Worm (Caenorhabditis elegans): Measurements from ENCODE around the gene D2096.7.

D2096.7 gene

DNA sequence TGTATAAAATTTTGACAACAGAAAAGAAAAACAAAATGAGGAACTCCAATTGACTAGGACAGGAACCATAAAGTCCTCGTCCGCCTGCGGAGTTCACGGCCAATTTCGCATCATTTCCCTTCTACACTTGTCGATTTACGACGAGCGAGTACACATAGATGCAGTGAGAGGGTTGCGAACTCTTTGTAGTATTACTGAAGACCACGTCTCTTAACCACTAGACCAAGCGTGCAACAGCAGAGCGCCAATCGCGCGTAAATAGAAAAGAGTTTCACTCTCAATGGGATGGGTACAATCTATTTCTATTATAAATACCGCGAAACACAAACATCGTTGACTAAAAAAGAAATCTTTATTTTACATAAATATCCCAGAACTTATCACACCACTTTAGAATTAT is 2.0 kb downstream of the D2096.7 start (continued):
- TF ChIP-seq K09A11.1 (tag; optimal IDR thresholded peaks at IDR 0.05; ENCODE audit: insufficient read depth) (peak; percentile 67), tbx-7 (tag; optimal IDR thresholded peaks at IDR 0.05) (peak; percentile 34), dmd-4 (tag; optimal IDR thresholded peaks at IDR 0.05; ENCODE audit: borderline replicate concordance) (peak; percentile 31), ceh-9 (tag; optimal IDR thresholded peaks at IDR 0.05) (peak; percentile 9), odd-2 (tag; optimal IDR thresholded peaks at IDR 0.05) (peak; percentile 79), ceh-24 (tag; optimal IDR thresholded peaks at IDR 0.05) (no peak), pat-9 (tag; optimal IDR thresholded peaks at IDR 0.05) (peak; percentile 87), ref-2 (tag; optimal IDR thresholded peaks at IDR 0.05) (peak; percentile 92), syd-9 (tag; optimal IDR thresholded peaks at IDR 0.05) (peak; percentile 89), ets-4 (tag; optimal IDR thresholded peaks at IDR 0.05) (peak; percentile 34), ceh-30 (tag; optimal IDR thresholded peaks at IDR 0.05) (peak; percentile 53), hlh-13 (GFP tag; optimal IDR thresholded peaks at IDR 0.05) (peak; percentile 83), pha-2 (tag; optimal IDR thresholded peaks at IDR 0.05) (peak; percentile 86), gmeb-2 (tag; optimal IDR thresholded peaks at IDR 0.05) (peak; percentile 81), dve-1 (tag; optimal IDR thresholded peaks at IDR 0.05) (peak; percentile 85), npax-4 (tag; optimal IDR thresholded peaks at IDR 0.05) (peak; percentile 77), ceh-6 (GFP tag; optimal IDR thresholded peaks at IDR 0.05) (peak; percentile 87), C08G9.2 (tag; optimal IDR thresholded peaks at IDR 0.05) (peak; percentile 69), madf-2 (tag; optimal IDR thresholded peaks at IDR 0.05) (peak; percentile 86), eyg-1 (tag; optimal IDR thresholded peaks at IDR 0.05) (peak; percentile 77), ttx-3 (tag; optimal IDR thresholded peaks at IDR 0.05) (peak; percentile 82), rnt-1 (tag; optimal IDR thresholded peaks at IDR 0.05) (peak; percentile 50), lin-11 (tag; optimal IDR thresholded peaks at IDR 0.05) (peak; percentile 84), ceh-45 (GFP tag; IDR thresholded peaks at IDR 0.05) (peak; percentile 52; the same call in 1 of the 2 replicates), T23F11.4 (GFP tag; optimal IDR thresholded peaks at IDR 0.05) (peak; percentile 63), ama-1 (optimal IDR thresholded peaks at IDR 0.05) (no peak), ceh-31 (tag; optimal IDR thresholded peaks at IDR 0.05) (peak; percentile 72), elt-4 (tag; optimal IDR thresholded peaks at IDR 0.05) (no peak), K02D7.2 (tag; optimal IDR thresholded peaks at IDR 0.05) (peak; percentile 51), pax-1 (tag; optimal IDR thresholded peaks at IDR 0.05) (no peak), fkh-6 (tag; optimal IDR thresholded peaks at IDR 0.05) (peak; percentile 80)

DNA sequence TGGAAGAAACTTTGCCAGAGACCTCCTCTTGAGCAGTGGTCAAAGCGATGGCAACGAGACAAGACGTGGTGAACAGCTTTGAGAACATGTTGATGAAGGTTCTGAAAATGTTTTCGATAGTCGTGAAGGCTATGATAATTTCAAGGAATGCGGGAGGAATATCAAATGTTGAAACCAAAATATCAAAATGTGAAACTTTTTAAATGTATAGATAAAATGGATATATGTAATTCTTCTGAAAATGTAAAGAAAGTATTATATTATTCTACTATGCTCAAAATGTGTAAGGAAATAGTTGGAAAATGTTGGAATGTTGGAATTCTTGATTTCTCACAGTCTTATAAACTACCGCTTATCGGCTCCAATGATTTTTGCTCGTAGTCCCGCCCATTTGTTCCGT is 8.3 kb downstream of the D2096.7 start, which contains the start of gene D2096.6:
Gene D2096.6 (minus strand): TSS at position 101 of the 400 bp plus-strand sequence.
- TF ChIP-seq hlh-6 (tag; optimal IDR thresholded peaks at IDR 0.05): no peak
- TF ChIP-seq K02D7.2 (tag; optimal IDR thresholded peaks at IDR 0.05): no peak
- no peak for TF ChIP-seq fax-1 (tag; optimal IDR thresholded peaks at IDR 0.05)
- TF ChIP-seq ceh-18 (tag; optimal IDR thresholded peaks at IDR 0.05): no peak
- no peak for TF ChIP-seq che-1 (tag; optimal IDR thresholded peaks at IDR 0.05)
- TF ChIP-seq lin-11 (tag; optimal IDR thresholded peaks at IDR 0.05): no peak
- TF ChIP-seq dmd-4 (tag; optimal IDR thresholded peaks at IDR 0.05; ENCODE audit: borderline replicate concordance): no peak
- TF ChIP-seq pag-3 (tag; optimal IDR thresholded peaks at IDR 0.05; ENCODE audit: borderline replicate concordance): no peak
- no peak for TF ChIP-seq elt-2 (tag; optimal IDR thresholded peaks at IDR 0.05)
- TF ChIP-seq lim-6 (tag; optimal IDR thresholded peaks at IDR 0.05): no peak

DNA sequence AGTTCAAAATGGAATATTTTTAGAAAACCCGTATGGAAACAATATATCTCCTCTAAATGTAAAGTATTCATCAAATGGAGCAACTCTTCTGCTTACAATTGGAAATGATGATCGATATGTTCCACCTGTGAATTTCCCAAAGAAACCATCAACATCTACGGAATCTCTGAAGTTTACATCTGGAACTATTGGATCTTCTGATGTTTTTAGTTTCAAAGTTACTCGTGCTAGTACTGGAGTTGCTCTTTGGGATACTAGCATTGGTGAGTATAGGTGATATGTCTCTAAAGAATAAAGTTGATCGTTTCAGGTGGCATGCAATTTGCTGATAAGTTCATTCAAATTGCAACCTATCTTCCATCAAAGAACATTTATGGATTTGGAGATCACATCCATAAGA is 9.5 kb downstream of the D2096.7 start:
- no peak for TF ChIP-seq ahr-1 (tag; optimal IDR thresholded peaks at IDR 0.05)
- TF ChIP-seq mec-3 (tag; optimal IDR thresholded peaks at IDR 0.05; ENCODE audit: borderline replicate concordance): no peak
- TF ChIP-seq ceh-6 (GFP tag; optimal IDR thresholded peaks at IDR 0.05): no peak
- TF ChIP-seq ceh-24 (tag; optimal IDR thresholded peaks at IDR 0.05): no peak
- no peak for TF ChIP-seq elt-4 (tag; optimal IDR thresholded peaks at IDR 0.05)
- TF ChIP-seq pax-1 (tag; optimal IDR thresholded peaks at IDR 0.05): no peak
